Worm (Caenorhabditis elegans): ENCODE measurements around the gene C18H7.12.
A peak's percentile ranks its signal among the peaks of the same experiment; 100 is the strongest.

Gene C18H7.12

DNA sequence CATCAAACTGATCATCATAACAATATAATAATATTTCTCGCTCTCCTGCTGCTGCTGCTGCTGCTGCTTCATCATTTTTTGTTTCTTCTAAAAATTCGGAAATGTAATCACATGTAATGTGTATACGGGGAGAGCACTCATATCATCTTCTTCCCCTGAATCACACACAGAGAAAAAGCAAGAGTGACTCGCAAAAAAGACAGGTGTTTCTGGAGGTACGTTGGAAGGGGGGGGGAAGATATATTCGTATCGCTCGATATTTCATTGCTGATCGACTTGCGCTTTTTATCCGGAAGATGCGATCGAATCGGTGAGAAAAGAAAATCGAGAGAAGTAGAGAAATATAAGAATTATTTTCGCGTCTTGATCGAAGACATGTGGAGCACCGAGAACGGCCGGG lies 20.0 kb upstream of the C18H7.12 start (continued):
- TF ChIP-seq unc-98 (GFP tag; IDR thresholded peaks at IDR 0.05) (no peak), nhr-85 (tag) (no peak), lsy-2 (tag; optimal IDR thresholded peaks at IDR 0.05) (peak in 1 of 2 experiments; percentile 42), egl-27 (tag; optimal IDR thresholded peaks at IDR 0.05) (no peak), pag-3 (tag; optimal IDR thresholded peaks at IDR 0.05; ENCODE audit: borderline replicate concordance, insufficient read depth) (no peak), jun-1 (tag; optimal IDR thresholded peaks at IDR 0.05) (no peak), C16A3.4 (tag; optimal IDR thresholded peaks at IDR 0.05) (no peak), aly-2 (tag; optimal IDR thresholded peaks at IDR 0.05) (no peak), ces-1 (GFP tag; optimal IDR thresholded peaks at IDR 0.05) (no peak), sptf-1 (tag; optimal IDR thresholded peaks at IDR 0.05) (no peak)

- no peak for TF ChIP-seq ceh-82 (tag; optimal IDR thresholded peaks at IDR 0.05)
- TF ChIP-seq rnt-1 (tag; optimal IDR thresholded peaks at IDR 0.05): peak; percentile 25
- no peak for TF ChIP-seq C16A3.4 (tag; optimal IDR thresholded peaks at IDR 0.05)
- no peak for TF ChIP-seq hlh-17 (GFP tag; optimal IDR thresholded peaks at IDR 0.05; ENCODE audit: borderline replicate concordance)
These were observed 18.4 kb upstream of the C18H7.12 start, which contains the start of gene inx-18 for ce11 chrIV:606055-606454. TSS of gene inx-18 (plus strand) at chrIV:606355.

DNA sequence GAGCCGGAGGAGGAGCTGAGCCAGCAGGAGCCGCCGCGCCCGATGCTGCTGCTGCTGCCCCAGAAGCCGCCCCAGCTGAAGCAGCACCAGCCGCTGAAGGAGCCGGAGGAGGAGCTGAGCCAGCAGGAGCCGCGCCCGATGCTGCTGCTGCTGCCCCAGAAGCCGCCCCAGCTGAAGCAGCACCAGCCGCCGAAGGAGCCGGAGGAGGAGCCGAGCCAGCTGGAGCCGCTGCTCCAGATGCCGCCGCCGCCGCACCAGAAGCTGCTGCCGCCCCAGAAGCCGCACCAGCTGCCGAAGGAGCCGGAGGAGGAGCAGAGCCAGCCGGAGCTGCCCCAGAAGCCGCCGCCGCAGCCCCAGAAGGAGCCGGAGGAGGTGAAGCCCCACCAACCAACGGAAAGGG lies 17.8 kb upstream of the C18H7.12 start:
- TF ChIP-seq unc-130 (tag; optimal IDR thresholded peaks at IDR 0.05): no peak
- peak; percentile 91 for TF ChIP-seq ceh-8 (GFP tag; optimal IDR thresholded peaks at IDR 0.05)

DNA sequence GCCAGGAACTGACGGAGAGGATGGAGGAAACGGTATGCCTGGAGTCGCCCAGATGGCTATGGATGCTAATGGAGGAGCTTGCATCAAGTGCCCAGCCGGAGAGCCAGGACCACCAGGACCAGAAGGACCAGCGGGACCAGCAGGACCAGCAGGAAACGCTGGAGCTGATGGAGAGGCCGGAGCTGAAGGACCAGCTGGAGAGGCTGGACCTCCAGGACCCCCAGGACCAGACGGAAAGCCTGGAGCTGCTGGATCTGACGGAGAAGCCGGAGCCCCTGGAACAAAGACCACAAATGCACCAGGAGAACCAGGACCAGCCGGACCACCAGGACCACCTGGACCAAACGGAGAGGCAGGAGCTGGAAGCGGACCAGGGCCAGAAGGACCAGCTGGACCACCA lies 17.2 kb upstream of the C18H7.12 start:
- TF ChIP-seq jun-1 (tag; optimal IDR thresholded peaks at IDR 0.05) (no peak), ceh-88 (GFP tag; IDR thresholded peaks at IDR 0.05) (no peak), irx-1 (tag; optimal IDR thresholded peaks at IDR 0.05) (no peak), hlh-4 (tag; optimal IDR thresholded peaks at IDR 0.05) (no peak), ceh-82 (tag; optimal IDR thresholded peaks at IDR 0.05) (no peak), nhr-47 (tag; optimal IDR thresholded peaks at IDR 0.05) (no peak), nhr-77 (tag; optimal IDR thresholded peaks at IDR 0.05) (no peak), ces-1 (GFP tag; optimal IDR thresholded peaks at IDR 0.05) (no peak), lin-15B (tag; optimal IDR thresholded peaks at IDR 0.05) (no peak), pqm-1 (tag; optimal IDR thresholded peaks at IDR 0.05) (no peak), nhr-19 (GFP tag; conservative IDR thresholded peaks at IDR 0.05) (no peak), unc-98 (GFP tag; IDR thresholded peaks at IDR 0.05) (no peak), nhr-20 (tag; optimal IDR thresholded peaks at IDR 0.05) (no peak), mab-9 (GFP tag; IDR thresholded peaks at IDR 0.05) (no peak), lin-14 (GFP tag; optimal IDR thresholded peaks at IDR 0.05) (no peak), egl-27 (tag; optimal IDR thresholded peaks at IDR 0.05) (no peak), aly-2 (tag; optimal IDR thresholded peaks at IDR 0.05) (no peak), sup-37 (GFP tag; optimal IDR thresholded peaks at IDR 0.05) (no peak), xbp-1 (tag; optimal IDR thresholded peaks at IDR 0.05) (no peak), alr-1 (tag; optimal IDR thresholded peaks at IDR 0.05; ENCODE audit: borderline replicate concordance) (no peak)

ce11 chrIV:604144-604543 lies 16.5 kb upstream of the C18H7.12 start, which contains the start of gene col-102:
TSS of gene col-102 (plus strand) at chrIV:604444.
- TF ChIP-seq snpc-4 (tag; optimal IDR thresholded peaks at IDR 0.05) (no peak), swsn-7 (tag; optimal IDR thresholded peaks at IDR 0.05) (no peak), lin-39 (tag; optimal IDR thresholded peaks at IDR 0.05) (no peak), mep-1 (tag; optimal IDR thresholded peaks at IDR 0.05) (no peak), nhr-85 (tag) (no peak), mab-9 (GFP tag; IDR thresholded peaks at IDR 0.05) (no peak), hpl-2 (GFP tag; optimal IDR thresholded peaks at IDR 0.05) (no peak), pag-3 (tag; optimal IDR thresholded peaks at IDR 0.05; ENCODE audit: borderline replicate concordance, insufficient read depth) (no peak), efl-1 (optimal IDR thresholded peaks at IDR 0.05) (no peak), efl-1 (GFP tag; optimal IDR thresholded peaks at IDR 0.05 in 1 of 2) (no peak), tbx-2 (tag; optimal IDR thresholded peaks at IDR 0.05) (no peak), lir-3 (tag; optimal IDR thresholded peaks at IDR 0.05; ENCODE audit: poor library complexity) (no peak), nhr-47 (tag; optimal IDR thresholded peaks at IDR 0.05) (no peak), unc-86 (tag; optimal IDR thresholded peaks at IDR 0.05) (no peak), ceh-90 (tag; optimal IDR thresholded peaks at IDR 0.05) (no peak), efl-3 (GFP tag; optimal IDR thresholded peaks at IDR 0.05) (no peak), irx-1 (tag; optimal IDR thresholded peaks at IDR 0.05) (no peak), isw-1 (GFP tag; IDR thresholded peaks at IDR 0.05) (no peak), mef-2 (tag; optimal IDR thresholded peaks at IDR 0.05) (no peak), rnt-1 (tag; optimal IDR thresholded peaks at IDR 0.05) (no peak), egl-27 (tag; optimal IDR thresholded peaks at IDR 0.05) (no peak)
